Fruit fly (Drosophila melanogaster) whole organism, pupa: ENCODE data around the gene Rab7.
A peak's percentile ranks its signal among the peaks of the same experiment; 100 is the strongest.

Experiments
- CG10348 ChIP-seq: fragments of 200-800 bp; sonication (Bioruptor generic); IDR thresholded peaks from 2 replicates; pipeline ENCODE4 v1.3.6; 2022; ENCODE audit warnings: missing biosample characterization, missing genetic modification characterization
- CG12605 ChIP-seq: fragments of 200-800 bp; sonication (Bioruptor generic); IDR thresholded peaks from 2 replicates; pipeline ENCODE4 v1.3.6; 2022; ENCODE audit warnings: missing biosample characterization, missing genetic modification characterization
- CG13204 ChIP-seq: fragments of 200-800 bp; sonication (Bioruptor generic); optimal IDR thresholded peaks from 2 replicates; lab custom pipeline; 2018; ENCODE audit warnings: missing biosample characterization, mild to moderate bottlenecking, missing genetic modification characterization, moderate library complexity
- CG14655 ChIP-seq: fragments of 200-800 bp; sonication (Bioruptor generic); optimal IDR thresholded peaks from 3 replicates; lab custom pipeline; 2017; ENCODE audit warnings: mild to moderate bottlenecking, missing biosample characterization, missing genetic modification reagents, missing genetic modification characterization
- CG15710 ChIP-seq: fragments of 200-800 bp; sonication (Bioruptor generic); optimal IDR thresholded peaks from 2 replicates; lab custom pipeline; 2018; ENCODE audit warnings: missing biosample characterization, mild to moderate bottlenecking, missing genetic modification characterization, moderate library complexity
- CG17806 ChIP-seq: fragments of 200-800 bp; sonication (Bioruptor generic); optimal IDR thresholded peaks from 2 replicates; lab custom pipeline; 2018; ENCODE audit warnings: missing biosample characterization, mild to moderate bottlenecking, missing genetic modification characterization, moderate library complexity
- CG32121 ChIP-seq: fragments of 200-800 bp; sonication (Bioruptor generic); IDR thresholded peaks from 2 replicates; pipeline ENCODE4 v1.3.6; 2022; ENCODE audit warnings: missing biosample characterization, missing genetic modification characterization
- CG34367 ChIP-seq: fragments of 200-800 bp; sonication (Bioruptor generic); optimal IDR thresholded peaks from 2 replicates; lab custom pipeline; 2018; ENCODE audit warnings: missing biosample characterization, mild to moderate bottlenecking, missing genetic modification characterization
- CG4496 ChIP-seq: fragments of 200-800 bp; sonication (Bioruptor generic); IDR thresholded peaks from 3 replicates; pipeline ENCODE4 v1.3.6; 2022; ENCODE audit warnings: missing biosample characterization, missing genetic modification characterization
- CG8159 ChIP-seq: fragments of 200-800 bp; sonication (Bioruptor generic); optimal IDR thresholded peaks from 3 replicates; lab custom pipeline; 2018; ENCODE audit warnings: missing biosample characterization, mild to moderate bottlenecking, missing genetic modification characterization, moderate library complexity
- CG8301 ChIP-seq: fragments of 200-800 bp; sonication (Bioruptor generic); optimal IDR thresholded peaks from 2 replicates; lab custom pipeline; 2018; ENCODE audit warnings: missing biosample characterization, mild to moderate bottlenecking, missing genetic modification characterization
- CG9948 ChIP-seq: fragments of 200-800 bp; sonication (Bioruptor generic); optimal IDR thresholded peaks from 2 replicates; lab custom pipeline; 2018; ENCODE audit warnings: missing biosample characterization, mild to moderate bottlenecking, missing genetic modification characterization, moderate library complexity
- D1 ChIP-seq: fragments of 200-800 bp; sonication (Bioruptor generic); optimal IDR thresholded peaks from 2 replicates; lab custom pipeline; 2018; ENCODE audit warnings: missing biosample characterization, mild to moderate bottlenecking, missing genetic modification characterization, moderate library complexity
- EcR ChIP-seq: fragments of 200-800 bp; sonication (Bioruptor generic); optimal IDR thresholded peaks from 3 replicates; lab custom pipeline; 2019; ENCODE audit warnings: missing biosample characterization, missing genetic modification characterization, mild to moderate bottlenecking, moderate library complexity, missing genetic modification reagents
- Ets98B ChIP-seq: fragments of 200-800 bp; sonication (Bioruptor generic); IDR thresholded peaks from 2 replicates; pipeline ENCODE4 v1.3.6; 2022; ENCODE audit warnings: missing biosample characterization, missing genetic modification characterization
- Pif1A ChIP-seq: fragments of 200-800 bp; sonication (Bioruptor generic); optimal IDR thresholded peaks from 3 replicates; lab custom pipeline; 2016; ENCODE audit warnings: missing biosample characterization, missing genetic modification characterization
- Pif1B ChIP-seq: fragments of 200-800 bp; sonication (Bioruptor generic); optimal IDR thresholded peaks from 3 replicates; lab custom pipeline; 2016; ENCODE audit warnings: missing biosample characterization, missing genetic modification characterization
- Snoo ChIP-seq: fragments of 200-800 bp; sonication (Bioruptor generic); optimal IDR thresholded peaks from 3 replicates; lab custom pipeline; 2017; ENCODE audit warnings: missing biosample characterization, mild to moderate bottlenecking, missing genetic modification characterization, inconsistent platforms
- fd96Ca ChIP-seq: fragments of 200-800 bp; sonication (Bioruptor generic); IDR thresholded peaks from 3 replicates; pipeline ENCODE4 v1.3.6; 2022; ENCODE audit warnings: missing biosample characterization, missing genetic modification characterization
- gl ChIP-seq: fragments of 200-800 bp; sonication (Bioruptor generic); optimal IDR thresholded peaks from 2 replicates; lab custom pipeline; 2018; ENCODE audit warnings: missing biosample characterization, mild to moderate bottlenecking, missing genetic modification characterization
- rn ChIP-seq: fragments of 200-800 bp; sonication (Bioruptor generic); IDR thresholded peaks from 2 replicates; pipeline ENCODE4 v1.3.6; 2022; ENCODE audit warnings: missing biosample characterization, missing genetic modification characterization

Gene Rab7

dm6 chr3R:24006449-24007159, 13.8 kb downstream of the Rab7 start:
- TF ChIP-seq CG10348 (GFP tag; lab: Robert Waterston, UW) = no peak
- TF ChIP-seq CG14655 = peak; percentile 34
- peak; percentile 21 for TF ChIP-seq Pif1A (GFP tag; lab: Kevin White, UChicago)
- TF ChIP-seq Snoo = no peak
- TF ChIP-seq Pif1B (GFP tag; lab: Kevin White, UChicago) = peak; percentile 55
- peak; percentile 52; the same call in 2 of the 3 replicates for TF ChIP-seq CG4496 (GFP tag; lab: Robert Waterston, UW)
- TF ChIP-seq EcR (GFP tag; lab: Kevin White, UChicago) = no peak
- TF ChIP-seq CG9948 (tag; lab: Kevin White, UChicago) = no peak
- TF ChIP-seq CG15710 = no peak
- 0 out of 2 replicates have a peak, but pooled peaks have one; percentile 23 for TF ChIP-seq CG12605 (GFP tag; lab: Robert Waterston, UW)
- no peak for TF ChIP-seq CG34367
- 0 out of 2 replicates have a peak, but pooled peaks have one; percentile 44 for TF ChIP-seq Ets98B (GFP tag; lab: Robert Waterston, UW)
- TF ChIP-seq fd96Ca (GFP tag; lab: Robert Waterston, UW) = peak; percentile 11; the same call in 1 of the 3 replicates
- no peak for TF ChIP-seq CG13204 (GFP tag; lab: Kevin White, UChicago)
- peak; percentile 28 for TF ChIP-seq CG8301 (tag; lab: Kevin White, UChicago)
- TF ChIP-seq CG32121 (GFP tag; lab: Robert Waterston, UW) = peak; percentile 36; the same call in 1 of the 2 replicates
- no peak for TF ChIP-seq D1 (tag; lab: Kevin White, UChicago)
- TF ChIP-seq rn (GFP tag; lab: Robert Waterston, UW) = no peak
- TF ChIP-seq gl = no peak
- TF ChIP-seq CG17806 = no peak
- peak; percentile 1 for TF ChIP-seq CG8159
- TF ChIP-seq, all 21 proteins: peak for 10

DNA sequence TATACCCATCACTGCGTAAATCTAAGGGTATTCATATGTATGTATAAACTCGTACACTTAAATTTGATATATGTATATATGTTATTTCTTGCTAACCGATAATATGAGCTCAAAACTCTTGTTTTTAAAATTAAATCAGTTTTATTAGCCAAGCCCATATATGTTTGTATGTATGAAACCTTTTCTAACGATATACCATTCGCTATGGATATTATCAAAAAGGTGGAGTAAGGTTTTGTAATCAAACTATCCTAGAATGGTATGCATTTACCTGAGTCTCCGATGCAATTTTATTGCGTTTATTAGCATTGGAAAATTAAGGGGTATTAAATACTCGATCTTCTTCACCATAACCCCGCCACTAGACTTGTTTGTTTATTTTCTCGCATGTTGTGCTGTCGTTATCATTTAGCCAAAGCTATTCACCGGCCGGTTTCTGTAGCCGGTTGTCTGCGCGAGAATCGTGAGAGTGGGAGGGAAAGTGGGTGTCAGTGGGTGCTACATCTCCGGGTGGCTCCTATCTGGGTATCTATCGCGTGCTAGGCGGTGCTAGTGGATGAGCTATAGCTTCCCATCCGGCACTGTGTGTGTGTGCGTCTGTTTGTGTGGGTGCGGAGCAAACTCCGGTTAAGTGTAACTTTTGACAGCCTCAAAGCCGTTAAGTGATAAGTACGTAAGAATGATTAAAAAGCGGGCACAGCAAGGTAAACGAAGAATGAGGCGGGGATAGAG, 15.1 kb downstream of the Rab7 start:
- TF ChIP-seq CG34367 (no peak), CG32121 (GFP tag; lab: Robert Waterston, UW) (no peak), CG8159 (no peak), fd96Ca (GFP tag; lab: Robert Waterston, UW) (peak; percentile 37; the same call in 1 of the 3 replicates), CG9948 (tag; lab: Kevin White, UChicago) (no peak), CG8301 (tag; lab: Kevin White, UChicago) (peak; percentile 36), CG10348 (GFP tag; lab: Robert Waterston, UW) (no peak), CG12605 (GFP tag; lab: Robert Waterston, UW) (no peak), Pif1B (GFP tag; lab: Kevin White, UChicago) (no peak), EcR (GFP tag; lab: Kevin White, UChicago) (no peak), CG14655 (peak; percentile 70), gl (no peak)

dm6 chr3R:24008887-24009286, 16.1 kb downstream of the Rab7 start:
- TF ChIP-seq CG14655 = no peak
- TF ChIP-seq CG13204 (GFP tag; lab: Kevin White, UChicago) = no peak
- no peak for TF ChIP-seq CG32121 (GFP tag; lab: Robert Waterston, UW)
- no peak for TF ChIP-seq CG4496 (GFP tag; lab: Robert Waterston, UW)
- no peak for TF ChIP-seq CG10348 (GFP tag; lab: Robert Waterston, UW)
- no peak for TF ChIP-seq Pif1A (GFP tag; lab: Kevin White, UChicago)
- no peak for TF ChIP-seq Pif1B (GFP tag; lab: Kevin White, UChicago)

dm6 chr3R:24010637-24011214, 17.9 kb downstream of the Rab7 start:
- TF ChIP-seq CG15710 (peak; percentile 7), Pif1A (GFP tag; lab: Kevin White, UChicago) (peak; percentile 39), CG4496 (GFP tag; lab: Robert Waterston, UW) (peak; percentile 75; the same call in 2 of the 3 replicates), Snoo (peak; percentile 16), gl (no peak), CG14655 (peak; percentile 62), CG12605 (GFP tag; lab: Robert Waterston, UW) (peak; percentile 55), CG10348 (GFP tag; lab: Robert Waterston, UW) (no peak), CG17806 (no peak), CG9948 (tag; lab: Kevin White, UChicago) (no peak), CG8159 (peak; percentile 21), fd96Ca (GFP tag; lab: Robert Waterston, UW) (peak; percentile 51; the same call in 2 of the 3 replicates), rn (GFP tag; lab: Robert Waterston, UW) (0 out of 2 replicates have a peak, but pooled peaks have one; percentile 13), D1 (tag; lab: Kevin White, UChicago) (no peak), CG8301 (tag; lab: Kevin White, UChicago) (peak; percentile 53), Ets98B (GFP tag; lab: Robert Waterston, UW) (peak; percentile 61), Pif1B (GFP tag; lab: Kevin White, UChicago) (no peak), CG34367 (no peak), CG32121 (GFP tag; lab: Robert Waterston, UW) (peak; percentile 72), EcR (GFP tag; lab: Kevin White, UChicago) (no peak), CG13204 (GFP tag; lab: Kevin White, UChicago) (peak; percentile 46)
